Worm (Caenorhabditis elegans) whole organism, L3 larva: ENCODE results near the gene daf-31.

Experiments
- ZK546.5 ChIP-seq: sonication (generic microtip); optimal IDR thresholded peaks from 2 replicates; lab custom pipeline; 2017; ENCODE audit warnings: missing biosample characterization, missing genetic modification characterization
- ceh-16 ChIP-seq: sonication (generic microtip); optimal IDR thresholded peaks from 2 replicates; lab custom pipeline; 2017; ENCODE audit warnings: missing biosample characterization, missing genetic modification characterization
- ceh-28 ChIP-seq: fragments of 150-350 bp; optimal IDR thresholded peaks from 2 replicates; lab custom pipeline; 2014; ENCODE audit warnings: missing biosample characterization, missing genetic modification reagents, missing genetic modification characterization
- ceh-82 ChIP-seq: fragments of 150-350 bp; optimal IDR thresholded peaks from 2 replicates; lab custom pipeline; 2014; ENCODE audit warnings: missing biosample characterization, missing genetic modification characterization
- ceh-9 ChIP-seq: sonication (generic microtip); optimal IDR thresholded peaks from 2 replicates; lab custom pipeline; 2018; ENCODE audit warnings: missing biosample characterization, missing genetic modification characterization
- daf-12 ChIP-seq: fragments of 150-350 bp; optimal IDR thresholded peaks from 2 replicates; lab custom pipeline; 2014; ENCODE audit warnings: missing biosample characterization, missing genetic modification reagents, missing genetic modification characterization
- egl-27 ChIP-seq: sonication (generic microtip); optimal IDR thresholded peaks from 4 replicates; lab custom pipeline; 2017; ENCODE audit warnings: missing biosample characterization, missing genetic modification reagents, missing genetic modification characterization
- egl-5 ChIP-seq: fragments of 150-350 bp; optimal IDR thresholded peaks from 2 replicates; lab custom pipeline; 2017; ENCODE audit warnings: missing biosample characterization, missing genetic modification reagents, missing genetic modification characterization, inconsistent platforms
- elt-1 ChIP-seq: fragments of 150-350 bp; optimal IDR thresholded peaks from 2 replicates; lab custom pipeline; 2014; ENCODE audit warnings: missing biosample characterization, missing genetic modification characterization
- elt-2 ChIP-seq: sonication (generic microtip); optimal IDR thresholded peaks from 2 replicates; lab custom pipeline; 2016; ENCODE audit warnings: missing genetic modification reagents, mild to moderate bottlenecking, missing genetic modification characterization, missing compliant biosample characterization
- elt-3 ChIP-seq, 3 experiments: fragments of 150-350 bp in 1 of 3; sonication (generic microtip) in 2 of 3; optimal IDR thresholded peaks; 2 replicates in 2 of 3; 4 replicates in 1 of 3; lab custom pipeline; 2014 to 2017; ENCODE audit warnings: missing biosample characterization in 3 of 3, missing genetic modification characterization in 3 of 3
- eor-1 ChIP-seq, 2 experiments: fragments of 150-350 bp; optimal IDR thresholded peaks; 2 replicates each; lab custom pipeline; 2014 to 2018; ENCODE audit warnings: missing biosample characterization in 2 of 2, missing genetic modification characterization in 2 of 2
- fos-1 ChIP-seq: fragments of 150-350 bp; optimal IDR thresholded peaks from 2 replicates; lab custom pipeline; 2014; ENCODE audit warnings: missing biosample characterization, missing genetic modification characterization
- hmg-11 ChIP-seq: sonication (generic microtip); optimal IDR thresholded peaks from 2 replicates; lab custom pipeline; 2016; ENCODE audit warnings: missing genetic modification characterization, missing compliant biosample characterization
- lin-15B ChIP-seq: fragments of 150-350 bp; optimal IDR thresholded peaks from 2 replicates; lab custom pipeline; 2014; ENCODE audit warnings: missing biosample characterization, missing genetic modification characterization
- lin-39 ChIP-seq: fragments of 150-350 bp; optimal IDR thresholded peaks from 2 replicates; lab custom pipeline; 2018; ENCODE audit warnings: missing biosample characterization, missing genetic modification reagents, missing genetic modification characterization
- lsy-12 ChIP-seq: sonication (generic microtip); optimal IDR thresholded peaks from 2 replicates; lab custom pipeline; 2016; ENCODE audit warnings: mild to moderate bottlenecking, missing genetic modification characterization, missing compliant biosample characterization
- mdl-1 ChIP-seq: fragments of 150-350 bp; optimal IDR thresholded peaks from 2 replicates; lab custom pipeline; 2014; ENCODE audit warnings: missing biosample characterization, missing genetic modification characterization
- mml-1 ChIP-seq: fragments of 150-350 bp; sonication (generic microtip); optimal IDR thresholded peaks from 3 replicates; lab custom pipeline; 2014; ENCODE audit warnings: missing biosample characterization, missing genetic modification characterization
- nfya-1 ChIP-seq: sonication (generic microtip); optimal IDR thresholded peaks from 2 replicates; lab custom pipeline; 2017; ENCODE audit warnings: missing genetic modification characterization, mild to moderate bottlenecking, missing compliant biosample characterization, antibody characterized with exemption, moderate library complexity; ENCODE audit not compliant: insufficient read depth
- nhr-12 ChIP-seq: fragments of 150-350 bp; optimal IDR thresholded peaks from 2 replicates; lab custom pipeline; 2014; ENCODE audit warnings: missing biosample characterization, missing genetic modification characterization
- nhr-23 ChIP-seq: fragments of 150-350 bp; optimal IDR thresholded peaks from 2 replicates; lab custom pipeline; 2014; ENCODE audit warnings: missing biosample characterization, missing genetic modification reagents, missing genetic modification characterization
- nhr-237 ChIP-seq: fragments of 150-350 bp; optimal IDR thresholded peaks from 2 replicates; lab custom pipeline; 2014; ENCODE audit warnings: missing biosample characterization, missing genetic modification characterization
- nhr-25 ChIP-seq: sonication (generic microtip); optimal IDR thresholded peaks from 2 replicates; lab custom pipeline; 2017; ENCODE audit warnings: missing biosample characterization, missing genetic modification characterization
- nhr-28 ChIP-seq: fragments of 150-350 bp; optimal IDR thresholded peaks from 2 replicates; lab custom pipeline; 2014; ENCODE audit warnings: missing biosample characterization, missing genetic modification characterization
- nhr-43 ChIP-seq: sonication (generic microtip); optimal IDR thresholded peaks from 2 replicates; lab custom pipeline; 2016; ENCODE audit warnings: mild to moderate bottlenecking, missing genetic modification characterization, missing compliant biosample characterization; ENCODE audit not compliant: poor library complexity, severe bottlenecking
- nhr-76 ChIP-seq: fragments of 150-350 bp; sonication (generic microtip); optimal IDR thresholded peaks from 5 replicates; lab custom pipeline; 2014; ENCODE audit warnings: missing biosample characterization, missing genetic modification characterization
- nhr-77 ChIP-seq: fragments of 150-350 bp; optimal IDR thresholded peaks from 2 replicates; lab custom pipeline; 2014; ENCODE audit warnings: missing biosample characterization, missing genetic modification characterization
- pha-4 ChIP-seq: fragments of 150-350 bp; optimal IDR thresholded peaks from 2 replicates; lab custom pipeline; 2014; ENCODE audit warnings: missing biosample characterization, missing genetic modification reagents, missing genetic modification characterization
- pqm-1 ChIP-seq: fragments of 150-350 bp; optimal IDR thresholded peaks from 2 replicates; lab custom pipeline; 2017; ENCODE audit warnings: missing biosample characterization, missing genetic modification characterization, inconsistent platforms
- skn-1 ChIP-seq: fragments of 150-350 bp; optimal IDR thresholded peaks from 2 replicates; lab custom pipeline; 2014; ENCODE audit warnings: missing biosample characterization, missing genetic modification characterization
- snpc-4 ChIP-seq: fragments of 150-350 bp; optimal IDR thresholded peaks from 2 replicates; lab custom pipeline; 2014; ENCODE audit warnings: missing biosample characterization, missing genetic modification characterization
- unc-39 ChIP-seq: sonication (generic microtip); optimal IDR thresholded peaks from 4 replicates; lab custom pipeline; 2017; ENCODE audit warnings: missing biosample characterization, missing genetic modification characterization
- unc-62 ChIP-seq: fragments of 150-350 bp; sonication (generic microtip); optimal IDR thresholded peaks from 4 replicates; lab custom pipeline; 2014; ENCODE audit warnings: missing biosample characterization, missing genetic modification reagents, missing genetic modification characterization
- ztf-11 ChIP-seq: fragments of 150-350 bp; optimal IDR thresholded peaks from 2 replicates; lab custom pipeline; 2014; ENCODE audit warnings: missing biosample characterization, missing genetic modification characterization

The daf-31 gene

DNA sequence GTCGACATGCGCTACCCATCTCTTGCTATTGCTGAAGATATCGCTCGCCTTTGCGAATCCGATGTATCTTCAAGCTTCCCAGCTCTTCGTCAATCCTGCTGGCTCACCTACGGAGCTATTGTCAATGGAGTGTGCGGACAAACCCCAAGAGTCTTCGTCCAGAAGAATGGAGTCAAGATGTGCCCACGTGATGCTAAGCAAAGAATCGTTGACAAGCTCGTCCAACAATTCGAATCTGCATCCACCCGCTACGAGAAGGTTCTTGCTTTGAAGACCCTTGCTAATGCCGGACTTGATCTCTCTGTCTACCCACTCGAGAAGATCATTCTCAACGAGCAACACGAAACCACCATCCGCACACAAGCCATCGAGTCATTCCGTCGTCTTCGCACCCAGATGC lies 27.4 kb upstream of the daf-31 start:
- TF ChIP-seq ceh-28 (tag; lab: Kevin White, UChicago) (no peak), mdl-1 (no peak), lin-15B (tag; lab: Kevin White, UChicago) (no peak), ceh-16 (tag; lab: Kevin White, UChicago) (no peak), daf-12 (tag; lab: Kevin White, UChicago) (no peak), nhr-77 (tag; lab: Kevin White, UChicago) (no peak), nhr-25 (no peak), nfya-1 (tag; lab: Kevin White, UChicago) (no peak), pqm-1 (tag; lab: Kevin White, UChicago) (no peak), egl-5 (tag; lab: Kevin White, UChicago) (no peak)

- TF ChIP-seq nfya-1 (tag; lab: Kevin White, UChicago): no peak
- TF ChIP-seq ceh-16 (tag; lab: Kevin White, UChicago): no peak
- TF ChIP-seq eor-1 (tag; optimal IDR thresholded peaks at IDR 0.05; lab: Kevin White, UChicago): no peak
- no peak for TF ChIP-seq nhr-237 (tag; lab: Kevin White, UChicago)
- no peak for TF ChIP-seq egl-27 (tag; lab: Kevin White, UChicago)
- no peak for TF ChIP-seq mml-1 (tag; lab: Kevin White, UChicago)
- no peak for TF ChIP-seq snpc-4 (tag; lab: Kevin White, UChicago)
- no peak for TF ChIP-seq nhr-28 (tag; lab: Kevin White, UChicago)
- no peak for TF ChIP-seq lin-39 (tag; lab: Kevin White, UChicago)
- no peak for TF ChIP-seq nhr-12
- no peak for TF ChIP-seq unc-62
Observed at ce11 chrIV:8266024-8266949, 23.8 kb upstream of the daf-31 start.

DNA sequence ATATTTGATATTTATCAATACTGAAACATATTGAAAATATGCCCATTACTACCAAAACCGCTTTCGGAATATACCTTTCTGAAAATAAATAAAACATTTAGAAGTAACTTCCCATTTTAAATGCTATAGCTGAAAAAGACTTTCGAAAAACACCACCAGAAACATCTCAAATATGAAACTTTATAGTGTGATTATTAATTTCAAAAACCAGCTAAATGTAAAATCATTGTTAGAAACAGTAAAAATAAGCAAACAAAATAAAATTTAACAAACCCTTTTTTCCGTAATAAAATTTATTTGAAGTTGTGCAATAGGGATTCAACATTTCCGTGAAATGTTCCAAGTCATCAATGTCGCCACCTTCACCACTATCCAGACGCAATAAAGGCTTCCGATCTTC lies 22.0 kb upstream of the daf-31 start, which contains the start of the genes K07H8.5 and K07H8.8:
Gene K07H8.5, plus strand, starts transcription at position 301 of the 400 bp plus-strand sequence.
Gene K07H8.8, minus strand, starts transcription at position 389 of the 400 bp plus-strand sequence.
- no peak for TF ChIP-seq daf-12 (tag; lab: Kevin White, UChicago)
- no peak for TF ChIP-seq ztf-11 (tag; lab: Kevin White, UChicago)
- TF ChIP-seq nhr-25: no peak
- TF ChIP-seq ceh-16 (tag; lab: Kevin White, UChicago): no peak
- no peak for TF ChIP-seq fos-1
- TF ChIP-seq unc-39 (tag; lab: Kevin White, UChicago): no peak
- TF ChIP-seq elt-3 (tag; optimal IDR thresholded peaks at IDR 0.05; lab: Kevin White, UChicago): no peak
- no peak for TF ChIP-seq skn-1 (tag; lab: Kevin White, UChicago)
- no peak for TF ChIP-seq ceh-9
- no peak for TF ChIP-seq egl-5 (tag; lab: Kevin White, UChicago)
- TF ChIP-seq ZK546.5 (tag; lab: Kevin White, UChicago): no peak
- no peak for TF ChIP-seq hmg-11 (tag; lab: Kevin White, UChicago)
- no peak for TF ChIP-seq lsy-12 (tag; lab: Kevin White, UChicago)
- TF ChIP-seq pha-4: no peak
- no peak for TF ChIP-seq mml-1 (tag; lab: Kevin White, UChicago)
- no peak for TF ChIP-seq egl-27 (tag; lab: Kevin White, UChicago)
- no peak for TF ChIP-seq nhr-77 (tag; lab: Kevin White, UChicago)
- no peak for TF ChIP-seq ceh-82 (tag; lab: Kevin White, UChicago)
- no peak for TF ChIP-seq elt-1
- TF ChIP-seq lin-39 (tag; lab: Kevin White, UChicago): no peak

DNA sequence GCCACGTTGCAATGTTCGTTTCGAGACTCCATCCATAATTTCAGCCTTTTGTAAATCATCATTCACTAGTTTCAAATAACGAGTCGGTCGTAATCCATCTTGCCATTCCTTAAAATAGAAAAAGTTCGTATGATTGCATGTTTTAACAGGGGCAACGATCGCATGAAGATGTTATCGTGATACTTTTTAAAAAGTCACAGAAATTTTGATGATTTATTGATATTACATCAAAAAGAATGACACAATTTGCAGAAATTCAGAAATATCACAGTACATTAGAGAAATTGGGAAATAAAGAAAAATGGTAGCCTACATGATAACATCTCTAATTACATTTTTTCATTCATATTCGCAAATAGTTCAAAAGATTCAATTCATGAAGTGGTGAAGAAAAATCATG lies 16.7 kb upstream of the daf-31 start:
- no peak for TF ChIP-seq ceh-28 (tag; lab: Kevin White, UChicago)
- peak; percentile 66 for TF ChIP-seq elt-1
- TF ChIP-seq daf-12 (tag; lab: Kevin White, UChicago): no peak
- TF ChIP-seq ceh-82 (tag; lab: Kevin White, UChicago): no peak
- TF ChIP-seq nhr-28 (tag; lab: Kevin White, UChicago): no peak
- TF ChIP-seq ceh-9: no peak
- TF ChIP-seq unc-62: no peak

ce11 chrIV:8275232-8275631 lies 14.8 kb upstream of the daf-31 start, which contains the start of gene K07H8.11:
Gene K07H8.11 (minus strand): TSS chrIV:8275332.
- no peak for TF ChIP-seq nhr-25
- no peak for TF ChIP-seq lin-15B (tag; lab: Kevin White, UChicago)
- TF ChIP-seq mml-1 (tag; lab: Kevin White, UChicago): no peak
- no peak for TF ChIP-seq pqm-1 (tag; lab: Kevin White, UChicago)
- no peak for TF ChIP-seq elt-2
- no peak for TF ChIP-seq mdl-1
- TF ChIP-seq ceh-28 (tag; lab: Kevin White, UChicago): no peak
- no peak for TF ChIP-seq nhr-76 (tag; lab: Kevin White, UChicago)
- TF ChIP-seq nhr-23 (tag; lab: Kevin White, UChicago): no peak
- TF ChIP-seq lin-39 (tag; lab: Kevin White, UChicago): no peak
- TF ChIP-seq ceh-9: no peak
- no peak for TF ChIP-seq fos-1
- TF ChIP-seq unc-62: no peak
- TF ChIP-seq snpc-4 (tag; lab: Kevin White, UChicago): no peak
- TF ChIP-seq egl-5 (tag; lab: Kevin White, UChicago): no peak
- TF ChIP-seq nhr-43 (tag; lab: Kevin White, UChicago): no peak
- no peak for TF ChIP-seq nfya-1 (tag; lab: Kevin White, UChicago)
- no peak for TF ChIP-seq unc-39 (tag; lab: Kevin White, UChicago)
